Fruit fly (Drosophila melanogaster) whole organism, prepupa: ENCODE measurements around the gene Eig71Eh.

Source experiments
- CG4318 ChIP-seq: fragments of 200-800 bp; sonication (Bioruptor generic); optimal IDR thresholded peaks from 3 replicates; lab custom pipeline; 2017; ENCODE audit warnings: missing biosample characterization, mild to moderate bottlenecking, missing genetic modification characterization
- CG6163 ChIP-seq: fragments of 200-800 bp; sonication (Bioruptor generic); IDR thresholded peaks from 3 replicates; pipeline ENCODE4 v1.3.6; 2022; ENCODE audit warnings: missing biosample characterization, missing genetic modification characterization
- Gug ChIP-seq: fragments of 200-800 bp; sonication (Bioruptor generic); IDR thresholded peaks from 2 replicates; pipeline ENCODE4 v1.3.6; 2022; ENCODE audit warnings: missing biosample characterization, missing genetic modification characterization
- acj6 ChIP-seq: fragments of 200-800 bp; sonication (Bioruptor generic); optimal IDR thresholded peaks from 3 replicates; lab custom pipeline; 2016; ENCODE audit warnings: missing biosample characterization, missing genetic modification characterization
- fd59A ChIP-seq: fragments of 200-800 bp; sonication (Bioruptor generic); optimal IDR thresholded peaks from 2 replicates; lab custom pipeline; 2017; ENCODE audit warnings: missing biosample characterization, mild to moderate bottlenecking, missing genetic modification characterization, missing genetic modification reagents
- pdm3 ChIP-seq: fragments of 200-800 bp; sonication (Bioruptor generic); optimal IDR thresholded peaks from 3 replicates; lab custom pipeline; 2016; ENCODE audit warnings: missing biosample characterization, missing genetic modification characterization
- svp ChIP-seq: fragments of 200-800 bp; sonication (Bioruptor generic); peaks from one replicate; lab custom pipeline; 2016; ENCODE audit warnings: missing biosample characterization, missing genetic modification characterization

DNA sequence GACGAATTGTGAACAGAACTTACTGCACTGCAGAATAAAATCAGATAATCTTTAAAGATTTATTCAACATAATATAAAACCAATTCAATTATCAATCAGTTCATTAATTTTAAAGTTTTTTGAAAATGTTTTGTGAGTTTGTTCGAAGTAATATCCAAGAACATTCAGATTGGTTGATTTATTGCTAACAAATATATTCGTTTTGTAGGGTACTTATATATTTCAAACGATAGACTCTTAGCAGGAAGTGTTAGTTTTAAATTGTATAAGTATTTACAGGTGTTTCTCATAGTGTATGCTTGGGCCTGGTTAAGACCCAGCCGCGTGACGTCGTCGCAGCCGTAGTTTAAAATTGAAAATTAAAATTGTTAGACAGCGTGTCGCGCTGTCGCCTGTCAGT lies 49.3 kb upstream of the Eig71Eh start:
- TF ChIP-seq svp (no peak), pdm3 (peak; percentile 30), CG6163 (GFP tag; lab: Robert Waterston, UW) (peak; percentile 54; the same call in 1 of the 3 replicates), CG4318 (peak; percentile 61), fd59A (GFP tag; lab: Kevin White, UChicago) (no peak), acj6 (GFP tag; lab: Kevin White, UChicago) (no peak), Gug (GFP tag; lab: Robert Waterston, UW) (peak; percentile 47)
